Fruit fly (Drosophila melanogaster) Kc167 (cell line): ENCODE results near the gene CG32369.

Experiments
- Myc ChIP-seq: fragments of >200 bp; optimal IDR thresholded peaks from 2 replicates; lab custom pipeline; 2017; ENCODE audit warnings: missing external identifiers
- insv ChIP-seq: fragments of >200 bp; optimal IDR thresholded peaks from 3 replicates; lab custom pipeline; 2018; ENCODE audit warnings: missing external identifiers
- psq ChIP-seq: fragments of >200 bp; optimal IDR thresholded peaks from 2 replicates; lab custom pipeline; 2017; ENCODE audit warnings: missing external identifiers
- ttk ChIP-seq: sonication (Bioruptor generic); optimal IDR thresholded peaks from 2 replicates; lab custom pipeline; 2017; ENCODE audit warnings: missing external identifiers

DNA sequence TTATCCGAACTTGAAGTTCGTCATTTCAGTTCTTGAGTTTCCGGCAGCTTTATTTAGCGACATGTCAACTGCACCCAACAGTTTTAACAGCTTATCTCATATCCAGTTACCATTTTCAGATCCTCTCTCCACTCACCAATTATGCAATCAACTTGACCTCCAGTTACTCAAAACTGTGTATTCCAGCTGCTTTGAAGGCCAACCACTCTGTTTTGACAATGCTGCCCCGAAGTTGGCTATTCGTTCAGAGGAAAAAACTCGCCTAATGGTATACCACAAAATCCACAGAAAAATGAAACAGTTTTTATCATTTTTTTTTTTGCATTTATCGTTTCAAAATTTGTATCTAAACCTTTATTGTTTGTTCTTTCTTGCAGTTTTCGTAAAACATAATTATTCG, 2.0 kb upstream of the CG32369 start:
- TF ChIP-seq Myc (lab: Kevin White, UChicago) (no peak), ttk (no peak), insv (lab: Kevin White, UChicago) (no peak), psq (lab: Kevin White, UChicago) (no peak)
